Worm (Caenorhabditis elegans) whole organism, L3 larva: ENCODE measurements around the gene lgc-16.

Experiments used
- R02D3.7 ChIP-seq: fragments of 150-350 bp; optimal IDR thresholded peaks from 2 replicates; lab custom pipeline; 2014; ENCODE audit warnings: missing biosample characterization, missing genetic modification characterization
- ZK546.5 ChIP-seq: sonication (generic microtip); optimal IDR thresholded peaks from 2 replicates; lab custom pipeline; 2017; ENCODE audit warnings: missing biosample characterization, missing genetic modification characterization
- aly-2 ChIP-seq: fragments of 150-350 bp; optimal IDR thresholded peaks from 2 replicates; lab custom pipeline; 2014; ENCODE audit warnings: missing biosample characterization, missing genetic modification characterization
- ama-1 ChIP-seq: fragments of 150-350 bp; optimal IDR thresholded peaks from 2 replicates; lab custom pipeline; 2018
- ceh-82 ChIP-seq: fragments of 150-350 bp; optimal IDR thresholded peaks from 2 replicates; lab custom pipeline; 2014; ENCODE audit warnings: missing biosample characterization, missing genetic modification characterization
- egl-27 ChIP-seq: sonication (generic microtip); optimal IDR thresholded peaks from 4 replicates; lab custom pipeline; 2017; ENCODE audit warnings: missing biosample characterization, missing genetic modification reagents, missing genetic modification characterization
- egl-5 ChIP-seq: fragments of 150-350 bp; optimal IDR thresholded peaks from 2 replicates; lab custom pipeline; 2017; ENCODE audit warnings: missing biosample characterization, missing genetic modification reagents, missing genetic modification characterization, inconsistent platforms
- elt-1 ChIP-seq: fragments of 150-350 bp; optimal IDR thresholded peaks from 2 replicates; lab custom pipeline; 2014; ENCODE audit warnings: missing biosample characterization, missing genetic modification characterization
- elt-2 ChIP-seq: sonication (generic microtip); optimal IDR thresholded peaks from 2 replicates; lab custom pipeline; 2016; ENCODE audit warnings: missing genetic modification reagents, mild to moderate bottlenecking, missing genetic modification characterization, missing compliant biosample characterization
- elt-3 ChIP-seq, 3 experiments: fragments of 150-350 bp in 1 of 3; sonication (generic microtip) in 2 of 3; optimal IDR thresholded peaks; 2 replicates in 2 of 3; 4 replicates in 1 of 3; lab custom pipeline; 2014 to 2017; ENCODE audit warnings: missing biosample characterization in 3 of 3, missing genetic modification characterization in 3 of 3
- eor-1 ChIP-seq, 2 experiments: fragments of 150-350 bp; optimal IDR thresholded peaks; 2 replicates each; lab custom pipeline; 2014 to 2018; ENCODE audit warnings: missing biosample characterization in 2 of 2, missing genetic modification characterization in 2 of 2
- fkh-10 ChIP-seq: sonication (generic microtip); optimal IDR thresholded peaks from 2 replicates; lab custom pipeline; 2017; ENCODE audit warnings: missing biosample characterization, missing genetic modification reagents, missing genetic modification characterization
- fkh-2 ChIP-seq: fragments of 150-350 bp; optimal IDR thresholded peaks from 2 replicates; lab custom pipeline; 2014; ENCODE audit warnings: missing biosample characterization, missing genetic modification reagents, missing genetic modification characterization
- fos-1 ChIP-seq: fragments of 150-350 bp; optimal IDR thresholded peaks from 2 replicates; lab custom pipeline; 2014; ENCODE audit warnings: missing biosample characterization, missing genetic modification characterization
- hmg-11 ChIP-seq: sonication (generic microtip); optimal IDR thresholded peaks from 2 replicates; lab custom pipeline; 2016; ENCODE audit warnings: missing genetic modification characterization, missing compliant biosample characterization
- jun-1 ChIP-seq: fragments of 150-350 bp; optimal IDR thresholded peaks from 2 replicates; lab custom pipeline; 2014; ENCODE audit warnings: missing biosample characterization, missing genetic modification reagents, missing genetic modification characterization
- lin-39 ChIP-seq: fragments of 150-350 bp; optimal IDR thresholded peaks from 2 replicates; lab custom pipeline; 2018; ENCODE audit warnings: missing biosample characterization, missing genetic modification reagents, missing genetic modification characterization
- lsy-12 ChIP-seq: sonication (generic microtip); optimal IDR thresholded peaks from 2 replicates; lab custom pipeline; 2016; ENCODE audit warnings: mild to moderate bottlenecking, missing genetic modification characterization, missing compliant biosample characterization
- mdl-1 ChIP-seq: fragments of 150-350 bp; optimal IDR thresholded peaks from 2 replicates; lab custom pipeline; 2014; ENCODE audit warnings: missing biosample characterization, missing genetic modification characterization
- mml-1 ChIP-seq: fragments of 150-350 bp; sonication (generic microtip); optimal IDR thresholded peaks from 3 replicates; lab custom pipeline; 2014; ENCODE audit warnings: missing biosample characterization, missing genetic modification characterization
- nfya-1 ChIP-seq: sonication (generic microtip); optimal IDR thresholded peaks from 2 replicates; lab custom pipeline; 2017; ENCODE audit warnings: missing genetic modification characterization, mild to moderate bottlenecking, missing compliant biosample characterization, antibody characterized with exemption, moderate library complexity; ENCODE audit not compliant: insufficient read depth
- nhr-11 ChIP-seq: fragments of 150-350 bp; optimal IDR thresholded peaks from 2 replicates; lab custom pipeline; 2014; ENCODE audit warnings: missing biosample characterization, missing genetic modification characterization
- nhr-12 ChIP-seq: fragments of 150-350 bp; optimal IDR thresholded peaks from 2 replicates; lab custom pipeline; 2014; ENCODE audit warnings: missing biosample characterization, missing genetic modification characterization
- nhr-23 ChIP-seq: fragments of 150-350 bp; optimal IDR thresholded peaks from 2 replicates; lab custom pipeline; 2014; ENCODE audit warnings: missing biosample characterization, missing genetic modification reagents, missing genetic modification characterization
- nhr-25 ChIP-seq: sonication (generic microtip); optimal IDR thresholded peaks from 2 replicates; lab custom pipeline; 2017; ENCODE audit warnings: missing biosample characterization, missing genetic modification characterization
- nhr-28 ChIP-seq: fragments of 150-350 bp; optimal IDR thresholded peaks from 2 replicates; lab custom pipeline; 2014; ENCODE audit warnings: missing biosample characterization, missing genetic modification characterization
- nhr-43 ChIP-seq: sonication (generic microtip); optimal IDR thresholded peaks from 2 replicates; lab custom pipeline; 2016; ENCODE audit warnings: mild to moderate bottlenecking, missing genetic modification characterization, missing compliant biosample characterization; ENCODE audit not compliant: poor library complexity, severe bottlenecking
- nhr-67 ChIP-seq: fragments of 150-350 bp; optimal IDR thresholded peaks from 2 replicates; lab custom pipeline; 2014; ENCODE audit warnings: missing biosample characterization, missing genetic modification characterization
- nhr-76 ChIP-seq: fragments of 150-350 bp; sonication (generic microtip); optimal IDR thresholded peaks from 5 replicates; lab custom pipeline; 2014; ENCODE audit warnings: missing biosample characterization, missing genetic modification characterization
- pha-4 ChIP-seq: fragments of 150-350 bp; optimal IDR thresholded peaks from 2 replicates; lab custom pipeline; 2014; ENCODE audit warnings: missing biosample characterization, missing genetic modification reagents, missing genetic modification characterization
- pqm-1 ChIP-seq: fragments of 150-350 bp; optimal IDR thresholded peaks from 2 replicates; lab custom pipeline; 2017; ENCODE audit warnings: missing biosample characterization, missing genetic modification characterization, inconsistent platforms
- snpc-4 ChIP-seq: fragments of 150-350 bp; optimal IDR thresholded peaks from 2 replicates; lab custom pipeline; 2014; ENCODE audit warnings: missing biosample characterization, missing genetic modification characterization
- tbx-2 ChIP-seq: sonication (generic microtip); optimal IDR thresholded peaks from 2 replicates; lab custom pipeline; 2016; ENCODE audit warnings: mild to moderate bottlenecking, missing genetic modification characterization, missing compliant biosample characterization
- unc-62 ChIP-seq: fragments of 150-350 bp; sonication (generic microtip); optimal IDR thresholded peaks from 4 replicates; lab custom pipeline; 2014; ENCODE audit warnings: missing biosample characterization, missing genetic modification reagents, missing genetic modification characterization
- ztf-4 ChIP-seq: fragments of 150-350 bp; optimal IDR thresholded peaks from 2 replicates; lab custom pipeline; 2014; ENCODE audit warnings: missing biosample characterization, missing genetic modification characterization

Gene lgc-16

DNA sequence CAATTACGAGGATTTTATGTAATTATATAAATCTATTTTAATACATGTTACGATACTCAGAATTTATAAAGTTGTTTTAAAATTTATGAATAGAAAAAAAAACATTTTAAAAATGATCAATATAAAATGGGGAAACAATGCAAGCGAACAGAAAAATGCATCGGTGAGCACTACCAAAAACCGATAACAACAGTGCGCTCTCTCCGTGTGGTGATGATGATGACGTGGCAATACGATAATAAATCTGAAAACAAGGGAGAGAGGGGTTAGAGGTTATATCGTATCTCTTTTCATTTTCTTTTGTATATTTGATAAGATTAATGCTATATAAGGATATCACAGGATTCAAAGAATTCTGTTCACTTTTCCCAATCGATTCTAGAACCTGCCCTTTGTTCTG, 27.5 kb downstream of the lgc-16 start:
- TF ChIP-seq elt-2 (tag; lab: Kevin White, UChicago) (peak; percentile 48), pqm-1 (tag; lab: Kevin White, UChicago) (peak; percentile 9), nhr-76 (no peak)
- TF ChIP-seq, all 47 proteins: peak for 2

DNA sequence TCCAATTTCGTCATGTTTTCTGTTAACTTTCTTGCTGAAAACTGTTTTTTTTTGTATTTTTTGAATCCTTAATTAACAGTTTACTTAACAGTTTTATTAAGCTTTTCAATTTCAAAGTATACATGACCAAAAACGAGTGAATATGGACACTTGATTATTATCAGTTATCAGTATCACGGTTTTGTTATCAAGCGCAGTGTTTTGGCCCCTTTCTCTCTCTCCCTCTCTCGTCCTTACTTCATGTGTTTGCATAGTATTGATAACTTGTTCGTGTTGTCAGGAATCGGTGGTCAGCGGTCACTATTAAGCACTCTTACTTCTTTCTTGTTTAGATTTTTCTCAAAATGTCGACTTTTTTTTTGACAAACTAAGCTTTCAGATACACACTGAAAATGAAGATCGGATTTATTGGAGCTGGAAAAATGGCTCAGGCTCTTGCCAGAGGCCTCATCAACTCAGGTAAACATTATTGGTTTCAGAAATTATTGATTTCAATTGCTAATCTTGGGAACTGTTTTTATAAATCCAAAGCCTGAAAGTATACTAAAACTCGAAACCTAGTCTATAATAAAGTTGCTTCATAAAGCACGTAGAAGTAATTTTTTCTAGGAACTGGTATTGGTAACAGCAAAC, 28.1 kb downstream of the lgc-16 start, which contains the start of gene pycr-1:
Gene pycr-1, plus strand, starts transcription at position 380 of the 633 bp plus-strand sequence.
- TF ChIP-seq pqm-1 (tag; lab: Kevin White, UChicago) = peak; percentile 70
- no peak for TF ChIP-seq unc-62 (GFP tag; lab: Kevin White, UChicago)
- peak in 1 of 3 experiments; percentile 2 for TF ChIP-seq elt-3 (tag; optimal IDR thresholded peaks at IDR 0.05; lab: Kevin White, UChicago)
- peak; percentile 35 for TF ChIP-seq pha-4 (tag; lab: Kevin White, UChicago)
- peak; percentile 72 for TF ChIP-seq elt-2 (tag; lab: Kevin White, UChicago)
- TF ChIP-seq ama-1 (lab: Kevin White, UChicago) = no peak

DNA sequence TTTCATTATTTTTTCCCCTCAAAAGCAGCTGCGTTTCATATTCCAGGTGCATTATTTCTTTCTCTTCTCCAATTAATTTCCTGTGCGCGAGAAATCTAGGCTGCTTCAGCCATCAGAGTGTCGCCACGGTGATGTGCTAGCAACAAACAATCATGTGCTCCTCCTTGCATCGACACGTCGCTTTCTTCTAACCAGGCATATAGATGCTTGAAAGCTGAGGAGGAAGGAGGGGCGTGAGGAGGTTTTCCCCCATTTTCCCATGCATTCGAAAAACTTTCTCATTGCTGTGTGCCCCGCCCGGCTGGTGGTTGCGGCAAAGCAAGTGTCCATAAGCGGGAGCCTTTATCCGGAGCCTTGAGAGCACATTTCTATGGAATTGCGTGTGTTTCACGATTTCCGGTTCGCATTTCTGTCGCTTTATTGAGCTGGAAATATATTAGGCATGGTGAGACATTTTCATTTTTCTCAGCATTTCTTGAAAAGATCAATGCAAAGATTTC, 31.2 kb downstream of the lgc-16 start, which contains the start of gene znf-474:
Gene znf-474, plus strand, starts transcription at position 287 of the 500 bp plus-strand sequence.
- no peak for TF ChIP-seq ztf-4 (tag; lab: Kevin White, UChicago)
- peak; percentile 2 for TF ChIP-seq nfya-1 (tag; lab: Kevin White, UChicago)

DNA sequence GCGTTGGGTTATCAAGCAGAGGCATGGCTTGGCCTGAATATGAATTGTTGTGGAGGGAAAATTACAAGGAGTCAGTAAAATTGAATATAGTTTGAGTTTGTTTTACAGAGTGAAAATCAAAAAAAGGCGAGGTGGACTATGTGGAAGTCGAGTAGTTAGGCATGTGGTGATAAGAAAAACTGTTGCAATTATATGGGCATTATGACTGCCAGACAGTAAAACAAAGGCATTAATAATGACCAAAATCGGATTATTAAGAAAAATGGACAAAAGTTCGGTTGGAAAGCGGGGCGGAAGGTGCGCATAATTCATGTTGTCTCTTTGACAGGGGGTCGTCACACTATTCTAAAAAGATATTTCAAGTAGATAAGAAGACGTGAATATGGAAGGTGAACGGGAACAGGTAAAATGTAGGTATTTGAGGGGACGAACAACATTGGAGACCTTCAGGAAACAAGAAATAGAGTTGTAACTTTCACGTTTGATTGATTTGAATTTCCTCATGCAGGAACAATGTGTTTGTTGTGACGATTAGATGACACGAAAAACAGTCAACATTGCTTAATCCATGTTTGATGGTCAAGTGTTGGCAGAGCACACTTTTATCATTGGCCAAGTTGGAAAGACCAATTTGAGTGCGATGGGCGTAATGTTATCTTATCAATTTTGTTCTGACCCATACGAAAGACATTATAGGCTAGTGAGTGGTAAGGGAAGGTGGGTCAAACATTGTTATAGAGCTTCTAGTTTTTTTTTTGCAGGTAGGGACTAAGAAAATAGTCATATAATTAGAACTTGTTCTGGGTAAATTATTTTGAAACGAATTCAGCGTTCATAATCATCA, 35.8 kb downstream of the lgc-16 start, which contains the start of gene mfsd-11:
Gene mfsd-11, minus strand, starts transcription at position 51 of the 844 bp plus-strand sequence.
- TF ChIP-seq hmg-11 (tag; lab: Kevin White, UChicago) = no peak
- TF ChIP-seq jun-1 = no peak
- TF ChIP-seq nhr-25 (tag; lab: Kevin White, UChicago) = peak; percentile 62
- no peak for TF ChIP-seq lsy-12 (tag; lab: Kevin White, UChicago)
- TF ChIP-seq snpc-4 = no peak
- peak; percentile 14 for TF ChIP-seq pqm-1 (tag; lab: Kevin White, UChicago)
- TF ChIP-seq elt-1 (tag; lab: Kevin White, UChicago) = no peak
- peak; percentile 22 for TF ChIP-seq elt-2 (tag; lab: Kevin White, UChicago)
- TF ChIP-seq nhr-28 (tag; lab: Kevin White, UChicago) = no peak
- TF ChIP-seq fos-1 (tag; lab: Kevin White, UChicago) = no peak
- TF ChIP-seq mdl-1 (tag; lab: Kevin White, UChicago) = no peak
- no peak for TF ChIP-seq tbx-2 (tag; lab: Kevin White, UChicago)
- no peak for TF ChIP-seq elt-3 (tag; optimal IDR thresholded peaks at IDR 0.05; lab: Kevin White, UChicago)
- TF ChIP-seq aly-2 (tag; lab: Kevin White, UChicago) = no peak

DNA sequence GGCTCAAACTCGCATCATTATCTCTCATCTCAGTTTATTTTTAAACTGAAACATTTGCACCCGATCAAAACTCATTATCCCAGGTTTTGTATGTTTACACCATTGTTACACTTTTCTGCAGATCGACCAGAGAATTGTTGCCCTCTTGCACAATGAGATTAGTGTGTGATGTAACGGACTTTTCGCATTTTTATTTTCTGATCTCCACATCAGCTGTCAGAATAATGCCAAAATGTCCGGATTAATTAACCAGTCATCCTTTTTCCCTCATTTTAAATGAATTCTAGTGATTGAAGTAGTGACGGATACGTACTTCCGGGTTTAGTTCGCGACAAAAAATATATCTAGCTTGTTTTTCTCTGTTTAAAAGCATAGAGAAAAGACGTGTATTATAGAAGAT, 40.2 kb downstream of the lgc-16 start:
- TF ChIP-seq ZK546.5 (tag; lab: Kevin White, UChicago) (no peak), mdl-1 (tag; lab: Kevin White, UChicago) (no peak), egl-5 (tag; lab: Kevin White, UChicago) (peak; percentile 67), nhr-43 (no peak), elt-1 (tag; lab: Kevin White, UChicago) (no peak), egl-27 (tag; lab: Kevin White, UChicago) (no peak)
- TF ChIP-seq, all 47 proteins: peak for 1

DNA sequence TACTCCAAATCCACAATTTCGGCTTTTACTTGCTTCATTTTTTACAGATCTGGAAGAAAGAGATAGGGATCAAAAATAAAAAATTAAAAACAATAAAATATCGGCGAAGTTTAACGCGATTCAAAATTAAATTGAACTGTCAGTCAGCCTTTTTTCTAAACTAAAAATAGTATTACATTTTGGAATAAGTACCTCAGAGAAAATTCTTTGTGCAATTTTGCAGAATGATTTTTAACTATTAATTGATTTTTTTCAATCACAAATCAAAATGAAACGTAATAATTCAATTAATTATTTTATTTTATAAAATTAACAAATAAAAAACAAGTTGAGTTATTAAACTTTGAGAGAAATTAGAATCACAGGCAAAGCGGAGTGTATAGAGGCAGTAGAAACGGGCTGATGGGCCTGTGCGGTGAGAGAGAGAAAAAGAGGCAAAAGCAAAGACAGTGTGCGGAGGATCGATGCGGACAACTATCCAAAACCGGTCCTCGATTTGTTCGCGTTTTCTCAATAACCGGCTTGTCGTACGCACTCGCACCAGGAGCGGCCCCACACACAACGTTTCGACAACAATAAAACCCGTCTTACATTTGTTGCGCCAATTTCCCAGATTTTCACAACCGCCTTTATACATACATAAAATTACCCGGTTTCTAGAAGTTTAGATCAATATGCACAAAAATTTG, 41.7 kb downstream of the lgc-16 start, which contains the start of gene F57G12.2:
Gene F57G12.2, minus strand, starts transcription at position 51 of the 689 bp plus-strand sequence.
- TF ChIP-seq mml-1 (tag; lab: Kevin White, UChicago) = no peak
- TF ChIP-seq pha-4 (tag; lab: Kevin White, UChicago) = no peak
- TF ChIP-seq ZK546.5 (tag; lab: Kevin White, UChicago) = no peak
- TF ChIP-seq snpc-4 = no peak
- no peak for TF ChIP-seq ceh-82 (tag; lab: Kevin White, UChicago)
- TF ChIP-seq nhr-25 (tag; lab: Kevin White, UChicago) = peak; percentile 60
- no peak for TF ChIP-seq fkh-2 (tag; lab: Kevin White, UChicago)
- no peak for TF ChIP-seq fkh-10
- TF ChIP-seq elt-3 (tag; optimal IDR thresholded peaks at IDR 0.05; lab: Kevin White, UChicago) = no peak
- no peak for TF ChIP-seq mdl-1 (tag; lab: Kevin White, UChicago)
- no peak for TF ChIP-seq nhr-67
- no peak for TF ChIP-seq pqm-1 (tag; lab: Kevin White, UChicago)
- TF ChIP-seq lin-39 (tag; lab: Kevin White, UChicago) = no peak
- TF ChIP-seq nhr-23 = peak; percentile 59
- peak; percentile 38 for TF ChIP-seq nhr-43
- TF ChIP-seq nhr-11 (tag; lab: Kevin White, UChicago) = no peak
- no peak for TF ChIP-seq egl-27 (tag; lab: Kevin White, UChicago)
- no peak for TF ChIP-seq eor-1 (tag; optimal IDR thresholded peaks at IDR 0.05; lab: Kevin White, UChicago)
- TF ChIP-seq hmg-11 (tag; lab: Kevin White, UChicago) = peak; percentile 11
- TF ChIP-seq nhr-12 (tag; lab: Kevin White, UChicago) = no peak
- no peak for TF ChIP-seq R02D3.7 (tag; lab: Kevin White, UChicago)
